Worm (Caenorhabditis elegans): ENCODE results near the gene K08B4.7.
A peak's percentile ranks its signal among the peaks of the same experiment; 100 is the strongest.

K08B4.7 gene

ce11 chrIV:6127252-6127930 is 35.2 kb upstream of the K08B4.7 start, which contains the start of gene M03D4.4:
TSS of gene M03D4.4 (minus strand) at chrIV:6127302.
- TF ChIP-seq aha-1 (tag): peak; percentile 78
- TF ChIP-seq lsy-2 (tag; optimal IDR thresholded peaks at IDR 0.05): no peak
- TF ChIP-seq vab-7 (GFP tag; IDR thresholded peaks at IDR 0.05): no peak
- TF ChIP-seq attf-4 (tag; optimal IDR thresholded peaks at IDR 0.05): no peak
- no peak for TF ChIP-seq tag-97 (GFP tag; IDR thresholded peaks at IDR 0.05)
- TF ChIP-seq nhr-48 (tag; optimal IDR thresholded peaks at IDR 0.05): no peak
- TF ChIP-seq Y75B8A.6 (GFP tag; IDR thresholded peaks at IDR 0.05): no peak
- TF ChIP-seq zag-1 (tag; optimal IDR thresholded peaks at IDR 0.05): no peak

DNA sequence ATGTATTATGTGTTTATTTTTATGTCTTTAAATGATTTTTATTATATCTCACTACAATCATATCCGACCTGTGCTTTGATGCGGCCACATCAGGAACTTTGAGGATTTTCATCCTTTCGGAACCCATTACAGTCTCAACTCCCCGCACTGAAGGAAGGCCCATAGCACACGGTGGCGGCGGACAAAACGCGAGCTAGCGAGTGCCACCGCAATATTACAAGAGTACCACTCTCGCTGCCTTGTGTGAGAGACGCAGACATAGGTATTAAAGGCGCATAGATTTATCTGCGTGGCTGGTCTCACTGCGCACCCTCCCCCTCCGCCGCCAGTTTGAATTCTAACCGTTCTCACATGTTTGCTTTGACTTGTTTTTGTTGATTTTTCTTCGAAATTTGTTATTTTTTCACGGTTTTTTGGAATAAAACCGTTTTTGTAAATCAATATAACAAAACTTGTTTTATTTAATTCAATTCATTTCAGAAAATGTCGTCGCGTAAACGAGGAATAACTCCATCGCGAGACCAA is 25.6 kb upstream of the K08B4.7 start, which contains the start of gene zen-4:
Gene zen-4, plus strand, starts transcription at position 475 of the 525 bp plus-strand sequence.
- TF ChIP-seq spr-1 (tag; optimal IDR thresholded peaks at IDR 0.05) (peak; percentile 53), lin-13 (GFP tag; optimal IDR thresholded peaks at IDR 0.05) (peak; percentile 88), F26F4.8 (GFP tag; conservative IDR thresholded peaks at IDR 0.05) (no peak), set-16 (GFP tag; IDR thresholded peaks at IDR 0.05) (no peak), dmd-9 (GFP tag; IDR thresholded peaks at IDR 0.05) (no peak), mdl-1 (tag; optimal IDR thresholded peaks at IDR 0.05) (no peak), lin-15B (tag; optimal IDR thresholded peaks at IDR 0.05) (no peak), F37D6.2 (tag; optimal IDR thresholded peaks at IDR 0.05) (no peak), hlh-30 (tag; optimal IDR thresholded peaks at IDR 0.05; ENCODE audit: insufficient read depth) (no peak), nhr-10 (tag; optimal IDR thresholded peaks at IDR 0.05) (no peak), unc-39 (tag; optimal IDR thresholded peaks at IDR 0.05) (no peak), ceh-44 (GFP tag; IDR thresholded peaks at IDR 0.05) (peak; percentile 78; the same call in 1 of the 2 replicates), hlh-11 (tag; optimal IDR thresholded peaks at IDR 0.05) (no peak), nhr-102 (tag; optimal IDR thresholded peaks at IDR 0.05) (peak; percentile 67), skn-1 (tag; optimal IDR thresholded peaks at IDR 0.05) (no peak), nhr-41 (GFP tag; IDR thresholded peaks at IDR 0.05) (no peak), Y75B8A.6 (GFP tag; IDR thresholded peaks at IDR 0.05) (no peak), Y48G9A.11 (GFP tag; IDR thresholded peaks at IDR 0.05) (peak; percentile 92), daf-16 (GFP tag; optimal IDR thresholded peaks at IDR 0.05) (peak in 1 of 2 experiments; percentile 52), daf-16 (tag; optimal IDR thresholded peaks at IDR 0.05) (peak; percentile 22), lin-39 (tag; optimal IDR thresholded peaks at IDR 0.05) (no peak), Y5F2A.4 (GFP tag; optimal IDR thresholded peaks at IDR 0.05) (no peak), lin-29 (GFP tag; IDR thresholded peaks at IDR 0.05) (no peak), tra-1 (GFP tag; IDR thresholded peaks at IDR 0.05) (no peak), ces-1 (GFP tag; optimal IDR thresholded peaks at IDR 0.05) (no peak), unc-62 (GFP tag; optimal IDR thresholded peaks at IDR 0.05 in 1 of 2) (peak in 1 of 2 experiments; percentile 89), unc-62 (tag; optimal IDR thresholded peaks at IDR 0.05) (no peak), tag-97 (GFP tag; IDR thresholded peaks at IDR 0.05) (no peak), ceh-82 (tag; optimal IDR thresholded peaks at IDR 0.05) (no peak), zag-1 (tag; optimal IDR thresholded peaks at IDR 0.05) (no peak), hmg-1.1 (GFP tag; IDR thresholded peaks at IDR 0.05) (no peak), ceh-62 (tag; optimal IDR thresholded peaks at IDR 0.05) (no peak), mes-2 (tag; optimal IDR thresholded peaks at IDR 0.05; ENCODE audit: poor library complexity, severe bottlenecking) (peak; percentile 79), F49E8.2 (tag; optimal IDR thresholded peaks at IDR 0.05; ENCODE audit: borderline replicate concordance) (peak; percentile 98), cey-2 (tag; optimal IDR thresholded peaks at IDR 0.05; ENCODE audit: borderline replicate concordance, insufficient read depth) (no peak), spr-3 (GFP tag; optimal IDR thresholded peaks at IDR 0.05) (peak; percentile 30), nhr-76 (tag; optimal IDR thresholded peaks at IDR 0.05) (no peak), ztf-11 (tag; optimal IDR thresholded peaks at IDR 0.05) (no peak), mxl-3 (GFP tag; optimal IDR thresholded peaks at IDR 0.05) (no peak), lim-7 (GFP tag; IDR thresholded peaks at IDR 0.05) (no peak), F10B5.3 (tag; optimal IDR thresholded peaks at IDR 0.05) (peak; percentile 9), daf-12 (tag; optimal IDR thresholded peaks at IDR 0.05) (no peak), ceh-28 (tag; optimal IDR thresholded peaks at IDR 0.05) (no peak), aha-1 (tag) (no peak)

All from whole organism, L4 larva.